Fruit fly (Drosophila melanogaster): ENCODE data around the gene Rad17.

DNA sequence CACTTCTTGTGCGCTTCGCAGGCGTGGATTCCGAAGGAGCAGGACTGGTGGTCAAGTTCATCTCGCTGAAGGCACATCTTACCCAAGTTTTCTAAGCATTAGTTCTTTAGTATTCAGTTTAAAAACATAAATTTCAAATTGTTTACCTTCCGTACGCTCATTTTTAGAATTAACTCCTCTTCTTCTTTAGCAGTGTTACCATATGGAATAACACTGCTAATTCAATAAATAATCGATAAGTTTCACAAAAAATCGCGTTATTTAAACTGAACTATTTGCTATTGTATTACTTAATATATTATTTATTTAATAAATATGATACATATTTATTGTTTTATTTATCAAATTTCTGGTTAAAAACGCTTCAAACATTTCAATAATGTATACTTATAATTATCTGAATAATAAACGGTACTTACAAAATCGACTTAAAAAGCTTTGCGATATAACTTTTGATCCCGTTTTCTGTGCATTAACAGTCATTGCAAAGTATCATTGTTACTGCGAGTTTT is at the start of gene Rad17, which contains the start of gene BigH1:
- TF ChIP-seq Snoo (tag; optimal IDR thresholded peaks at IDR 0.05) (no peak), CG8301 (tag; optimal IDR thresholded peaks at IDR 0.05) (no peak), Ets98B (GFP tag; IDR thresholded peaks at IDR 0.05) (no peak), CG17806 (tag; optimal IDR thresholded peaks at IDR 0.05) (no peak), CG14655 (GFP tag; optimal IDR thresholded peaks at IDR 0.05) (no peak), CG8159 (tag; optimal IDR thresholded peaks at IDR 0.05) (no peak)
